Worm (Caenorhabditis elegans): ENCODE results near the gene lgc-20.

lgc-20 gene

DNA sequence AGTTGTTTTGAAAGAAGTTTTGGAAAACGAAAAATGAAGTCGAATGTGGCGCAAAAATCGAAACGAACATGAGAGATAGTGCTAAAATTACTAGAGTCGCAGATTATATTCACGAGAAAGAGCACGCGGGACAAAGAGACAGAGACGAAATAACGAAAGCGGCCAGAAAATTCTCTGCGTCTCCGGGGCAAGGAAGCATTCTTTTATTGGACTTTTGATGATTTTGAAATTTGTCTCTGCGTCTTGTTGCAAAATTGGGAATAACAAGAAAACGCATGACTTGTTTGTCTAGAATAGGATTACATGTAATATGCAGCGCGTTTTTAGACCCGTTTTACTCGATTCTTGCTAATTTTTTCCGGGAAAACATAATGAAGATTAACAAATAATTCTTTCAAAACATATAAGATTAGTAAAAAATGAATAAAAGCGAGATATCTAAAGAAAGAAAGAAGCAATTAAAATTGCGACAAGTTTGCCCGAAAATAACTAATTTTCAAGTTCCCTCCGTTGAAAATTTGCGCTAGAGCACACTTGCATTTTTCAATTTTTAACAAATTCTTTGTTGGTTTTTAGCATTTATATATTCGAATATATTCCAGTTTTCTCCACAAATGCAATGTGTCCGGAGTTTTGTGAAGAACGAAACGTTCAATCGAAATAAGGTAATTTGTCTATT is 4.6 kb upstream of the lgc-20 start, which contains the start of the genes B0491.6 and pigm-1 (continued):
- TF ChIP-seq snpc-4 (tag; optimal IDR thresholded peaks at IDR 0.05) (peak; percentile 52), elt-3 (tag; optimal IDR thresholded peaks at IDR 0.05) (peak in 1 of 6 experiments; percentile 52), unc-86 (tag; optimal IDR thresholded peaks at IDR 0.05) (peak; percentile 70), lin-14 (GFP tag; optimal IDR thresholded peaks at IDR 0.05) (peak; percentile 96), tbx-2 (tag; optimal IDR thresholded peaks at IDR 0.05) (peak; percentile 49), mab-9 (GFP tag; IDR thresholded peaks at IDR 0.05) (no peak), grh-1 (GFP tag; IDR thresholded peaks at IDR 0.05) (no peak), ceh-8 (GFP tag; optimal IDR thresholded peaks at IDR 0.05) (peak; percentile 48), nhr-19 (GFP tag; conservative IDR thresholded peaks at IDR 0.05) (peak; percentile 34), lin-15B (tag; optimal IDR thresholded peaks at IDR 0.05) (peak; percentile 12), F16B12.6 (tag; optimal IDR thresholded peaks at IDR 0.05) (peak; percentile 0), nhr-28 (tag; optimal IDR thresholded peaks at IDR 0.05) (no peak), irx-1 (tag; optimal IDR thresholded peaks at IDR 0.05) (peak; percentile 62), fkh-4 (tag; optimal IDR thresholded peaks at IDR 0.05; ENCODE audit: borderline replicate concordance) (peak; percentile 54), nhr-71 (tag; optimal IDR thresholded peaks at IDR 0.05) (peak; percentile 87), mep-1 (tag; optimal IDR thresholded peaks at IDR 0.05) (peak; percentile 37), dsc-1 (tag; optimal IDR thresholded peaks at IDR 0.05) (peak; percentile 98), aly-2 (tag; optimal IDR thresholded peaks at IDR 0.05) (no peak), ceh-63 (GFP tag; optimal IDR thresholded peaks at IDR 0.05) (no peak), rnt-1 (tag; optimal IDR thresholded peaks at IDR 0.05) (peak; percentile 29), ceh-90 (tag; optimal IDR thresholded peaks at IDR 0.05) (peak; percentile 6), elt-2 (tag; optimal IDR thresholded peaks at IDR 0.05) (peak; percentile 47), mdl-1 (tag; optimal IDR thresholded peaks at IDR 0.05) (peak in 1 of 2 experiments; percentile 42), ceh-82 (tag; optimal IDR thresholded peaks at IDR 0.05) (peak; percentile 12 to 45 (median 44)), blmp-1 (tag; optimal IDR thresholded peaks at IDR 0.05) (peak; percentile 64), zip-4 (GFP tag; optimal IDR thresholded peaks at IDR 0.05) (no peak), nhr-85 (tag) (peak; percentile 85), ama-1 (optimal IDR thresholded peaks at IDR 0.05) (no peak), unc-130 (tag; optimal IDR thresholded peaks at IDR 0.05) (peak; percentile 63), nhr-11 (tag; optimal IDR thresholded peaks at IDR 0.05) (peak; percentile 76), unc-98 (GFP tag; IDR thresholded peaks at IDR 0.05) (no peak), lsy-2 (tag; optimal IDR thresholded peaks at IDR 0.05) (peak; percentile 48 to 75), C16A3.4 (tag; optimal IDR thresholded peaks at IDR 0.05) (peak; percentile 52), jun-1 (tag; optimal IDR thresholded peaks at IDR 0.05) (peak; percentile 14), fos-1 (tag; optimal IDR thresholded peaks at IDR 0.05) (peak; percentile 27), mef-2 (tag; optimal IDR thresholded peaks at IDR 0.05) (peak; percentile 63), efl-1 (optimal IDR thresholded peaks at IDR 0.05) (peak; percentile 54 to 92), efl-1 (GFP tag; optimal IDR thresholded peaks at IDR 0.05 in 1 of 2) (peak; percentile 90 to 99)

DNA sequence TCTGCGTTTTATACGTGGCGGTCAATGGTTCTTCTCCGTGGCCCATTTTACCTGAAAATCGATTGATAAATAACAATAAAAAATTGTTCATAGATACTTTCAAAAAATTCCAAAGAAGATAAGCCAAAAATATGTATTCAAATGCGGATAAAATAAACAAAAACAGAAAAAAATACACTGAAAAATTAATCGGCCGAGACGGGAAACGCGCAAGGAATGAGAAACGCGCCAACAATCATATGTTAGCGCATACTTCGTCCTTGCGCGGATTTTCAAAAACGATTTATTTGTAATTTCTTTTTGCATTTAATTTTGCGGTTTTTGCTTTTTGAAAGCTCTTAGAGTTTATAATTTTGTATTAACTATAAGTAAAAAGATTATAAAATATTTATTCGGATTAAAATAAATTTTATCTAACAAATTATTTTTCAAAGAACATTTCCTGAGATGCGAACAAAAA is 2.2 kb upstream of the lgc-20 start, which contains the start of gene nduf-11:
nduf-11 (minus strand) TSS at position 51 of the 460 bp plus-strand sequence.
- TF ChIP-seq grh-1 (GFP tag; IDR thresholded peaks at IDR 0.05) (peak; percentile 90), snu-23 (GFP tag; optimal IDR thresholded peaks at IDR 0.05) (peak; percentile 91), ceh-82 (tag; optimal IDR thresholded peaks at IDR 0.05) (peak; percentile 82 to 90 (median 87)), ceh-90 (tag; optimal IDR thresholded peaks at IDR 0.05) (peak; percentile 36), nhr-11 (tag; optimal IDR thresholded peaks at IDR 0.05) (peak; percentile 66), ceh-63 (GFP tag; optimal IDR thresholded peaks at IDR 0.05) (no peak), ama-1 (optimal IDR thresholded peaks at IDR 0.05) (peak; percentile 69), egl-27 (tag; optimal IDR thresholded peaks at IDR 0.05) (no peak), mab-9 (GFP tag; IDR thresholded peaks at IDR 0.05) (0 out of 2 replicates have a peak, but pooled peaks have one; percentile 21), vab-15 (tag; optimal IDR thresholded peaks at IDR 0.05) (no peak), irx-1 (tag; optimal IDR thresholded peaks at IDR 0.05) (peak; percentile 85), fos-1 (tag; optimal IDR thresholded peaks at IDR 0.05) (peak; percentile 77), ceh-88 (GFP tag; IDR thresholded peaks at IDR 0.05) (peak; percentile 40; the same call in 1 of the 2 replicates), tbx-2 (tag; optimal IDR thresholded peaks at IDR 0.05) (peak; percentile 91), pqm-1 (tag; optimal IDR thresholded peaks at IDR 0.05) (no peak), lin-35 (GFP tag; optimal IDR thresholded peaks at IDR 0.05) (peak; percentile 95 to 98), sox-4 (tag; optimal IDR thresholded peaks at IDR 0.05) (peak; percentile 63), lin-13 (GFP tag; optimal IDR thresholded peaks at IDR 0.05) (peak; percentile 75), lin-39 (tag; optimal IDR thresholded peaks at IDR 0.05) (peak; percentile 88), unc-30 (tag; optimal IDR thresholded peaks at IDR 0.05) (no peak), sptf-1 (tag; optimal IDR thresholded peaks at IDR 0.05) (no peak), unc-62 (GFP tag; optimal IDR thresholded peaks at IDR 0.05) (no peak), swsn-7 (tag; optimal IDR thresholded peaks at IDR 0.05) (peak; percentile 87), ces-1 (GFP tag; optimal IDR thresholded peaks at IDR 0.05) (no peak)
